Worm (Caenorhabditis elegans) whole organism, young adult: ENCODE results near the gene F11D11.12.

Experiments used
- F57C9.4 ChIP-seq: sonication (generic microtip); optimal IDR thresholded peaks from 2 replicates; lab custom pipeline; 2017; ENCODE audit warnings: mild to moderate bottlenecking, missing genetic modification characterization, missing compliant biosample characterization
- athp-1 ChIP-seq: sonication (generic microtip); optimal IDR thresholded peaks from 2 replicates; lab custom pipeline; 2017; ENCODE audit warnings: mild to moderate bottlenecking, missing genetic modification characterization, missing compliant biosample characterization
- ccch-3 ChIP-seq: fragments of 200-800 bp; sonication (Bioruptor generic); optimal IDR thresholded peaks from 2 replicates; lab custom pipeline; 2018; ENCODE audit warnings: mild to moderate bottlenecking, missing genetic modification characterization, missing compliant biosample characterization
- lag-1 ChIP-seq: fragments of 200-800 bp; sonication (Bioruptor generic); IDR thresholded peaks from 2 replicates; pipeline ENCODE4 v1.3.6; 2022; ENCODE audit warnings: missing genetic modification reagents, missing genetic modification characterization, missing compliant biosample characterization
- let-526 ChIP-seq: fragments of 200-800 bp; sonication (Bioruptor generic); IDR thresholded peaks from 2 replicates; pipeline ENCODE4 v1.3.6; 2022; ENCODE audit warnings: missing genetic modification reagents, missing genetic modification characterization, missing compliant biosample characterization
- nhr-90 ChIP-seq: sonication (generic microtip); optimal IDR thresholded peaks from 2 replicates; lab custom pipeline; 2016; ENCODE audit warnings: missing genotype, mild to moderate bottlenecking, missing genetic modification characterization, missing compliant biosample characterization
- pha-4 ChIP-seq: fragments of 150-350 bp; sonication (generic microtip); optimal IDR thresholded peaks from 2 replicates; lab custom pipeline; 2014; ENCODE audit warnings: missing biosample characterization, missing genetic modification reagents, missing genetic modification characterization
- snpc-4 ChIP-seq, 5 experiments: fragments of 150-350 bp in 1 of 5; sonication (generic microtip) in 4 of 5; optimal IDR thresholded peaks; 2 replicates each; lab custom pipeline; 2014 to 2018; ENCODE audit warnings: missing genetic modification characterization in 5 of 5, missing biosample characterization in 3 of 5, antibody characterized with exemption in 2 of 5, mild to moderate bottlenecking in 2 of 5, missing compliant biosample characterization in 2 of 5, missing genotype in 2 of 5, moderate library complexity in 2 of 5, missing genetic modification reagents in 1 of 5

DNA sequence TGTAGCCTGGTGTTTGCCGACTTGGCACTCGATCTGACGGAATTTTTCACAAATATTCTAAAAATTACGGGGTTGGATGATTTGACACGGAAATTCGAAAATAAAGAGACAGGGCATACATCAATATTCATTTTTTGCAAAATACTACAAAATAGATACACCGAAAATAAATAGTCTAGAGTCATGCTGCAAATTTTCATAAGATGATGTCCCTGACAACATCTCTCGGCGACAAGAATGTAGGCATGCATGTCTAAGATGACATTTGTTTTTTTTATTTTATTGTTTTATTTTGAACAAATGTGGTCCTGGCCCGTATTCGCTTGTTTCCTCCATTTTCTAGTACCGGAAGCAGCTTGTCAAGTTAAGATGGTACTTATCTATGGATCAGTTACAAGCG, 20.9 kb upstream of the F11D11.12 start, which contains the start of gene clec-256:
- TF ChIP-seq ccch-3 (GFP tag; lab: Kevin White, UChicago), result no peak
- no peak for TF ChIP-seq athp-1 (tag; lab: Kevin White, UChicago)
- TF ChIP-seq nhr-90 (tag; lab: Kevin White, UChicago), result no peak
- no peak for TF ChIP-seq lag-1 (GFP tag; lab: Robert Waterston, UW)
- no peak for TF ChIP-seq snpc-4 (GFP tag; optimal IDR thresholded peaks at IDR 0.05; lab: Kevin White, UChicago)
- no peak for TF ChIP-seq snpc-4 (tag; optimal IDR thresholded peaks at IDR 0.05; lab: Kevin White, UChicago)
- no peak for TF ChIP-seq pha-4 (tag; lab: Kevin White, UChicago)
- no peak for TF ChIP-seq let-526 (GFP tag; lab: Robert Waterston, UW)
- TF ChIP-seq F57C9.4 (tag; lab: Kevin White, UChicago), result no peak
